Worm (Caenorhabditis elegans) whole organism, L2 larva: ENCODE measurements around the gene tbc-3.
A peak's percentile ranks its signal among the peaks of the same experiment; 100 is the strongest.

Source experiments
- C34F6.9 ChIP-seq: fragments of 150-350 bp; optimal IDR thresholded peaks from 2 replicates; lab custom pipeline; 2014; ENCODE audit warnings: missing biosample characterization, missing genetic modification characterization
- Y55F3AM.14 ChIP-seq: fragments of 200-800 bp; sonication (Bioruptor generic); optimal IDR thresholded peaks from 2 replicates; lab custom pipeline; 2018; ENCODE audit warnings: mild to moderate bottlenecking, missing genetic modification characterization, missing compliant biosample characterization
- alr-1 ChIP-seq: fragments of 150-350 bp; optimal IDR thresholded peaks from 2 replicates; lab custom pipeline; 2014; ENCODE audit warnings: missing biosample characterization, missing genetic modification characterization
- blmp-1 ChIP-seq: sonication (generic microtip); optimal IDR thresholded peaks from 2 replicates; lab custom pipeline; 2017; ENCODE audit warnings: missing genetic modification characterization, mild to moderate bottlenecking, missing compliant biosample characterization, antibody characterized with exemption, moderate library complexity; ENCODE audit not compliant: insufficient read depth
- ceh-16 ChIP-seq: fragments of 150-350 bp; optimal IDR thresholded peaks from 2 replicates; lab custom pipeline; 2014; ENCODE audit warnings: missing biosample characterization, missing genetic modification characterization
- ceh-82 ChIP-seq: fragments of 150-350 bp; optimal IDR thresholded peaks from 2 replicates; lab custom pipeline; 2014; ENCODE audit warnings: missing biosample characterization, missing genetic modification characterization
- crh-2 ChIP-seq: sonication (generic microtip); optimal IDR thresholded peaks from 2 replicates; lab custom pipeline; 2017; ENCODE audit warnings: missing biosample characterization, missing genetic modification characterization
- dmd-4 ChIP-seq: sonication (generic microtip); optimal IDR thresholded peaks from 2 replicates; lab custom pipeline; 2017; ENCODE audit warnings: missing biosample characterization, missing genetic modification characterization
- elt-1 ChIP-seq: fragments of 150-350 bp; optimal IDR thresholded peaks from 2 replicates; lab custom pipeline; 2014; ENCODE audit warnings: missing biosample characterization, missing genetic modification characterization
- elt-3 ChIP-seq: sonication (generic microtip); optimal IDR thresholded peaks from 2 replicates; lab custom pipeline; 2017; ENCODE audit warnings: missing biosample characterization, missing genetic modification characterization
- fos-1 ChIP-seq: fragments of 150-350 bp; optimal IDR thresholded peaks from 2 replicates; lab custom pipeline; 2014; ENCODE audit warnings: missing biosample characterization, missing genetic modification characterization
- gmeb-1 ChIP-seq: fragments of 150-350 bp; optimal IDR thresholded peaks from 2 replicates; lab custom pipeline; 2014; ENCODE audit warnings: missing biosample characterization, missing genetic modification characterization
- lin-13 ChIP-seq: fragments of 150-350 bp; optimal IDR thresholded peaks from 2 replicates; lab custom pipeline; 2014; ENCODE audit warnings: missing biosample characterization, missing genetic modification reagents, missing genetic modification characterization
- lin-39 ChIP-seq: fragments of 150-350 bp; optimal IDR thresholded peaks from 2 replicates; lab custom pipeline; 2014; ENCODE audit warnings: missing biosample characterization, missing genetic modification reagents, missing genetic modification characterization
- lsy-2 ChIP-seq, 2 experiments: fragments of 150-350 bp in 1 of 2; sonication (generic microtip) in 1 of 2; optimal IDR thresholded peaks; 2 replicates each; lab custom pipeline; 2014 to 2017; ENCODE audit warnings: missing biosample characterization in 2 of 2, missing genetic modification characterization in 2 of 2
- mbf-1 ChIP-seq: sonication (generic microtip); optimal IDR thresholded peaks from 2 replicates; lab custom pipeline; 2017; ENCODE audit warnings: missing biosample characterization, missing genetic modification characterization
- mdl-1 ChIP-seq, 2 experiments: fragments of 150-350 bp in 1 of 2; sonication (generic microtip) in 1 of 2; optimal IDR thresholded peaks; 2 replicates each; lab custom pipeline; 2017; ENCODE audit warnings: missing biosample characterization in 2 of 2, missing genetic modification characterization in 2 of 2
- nhr-10 ChIP-seq: sonication (generic microtip); optimal IDR thresholded peaks from 2 replicates; lab custom pipeline; 2017; ENCODE audit warnings: missing biosample characterization, missing genetic modification characterization
- nhr-12 ChIP-seq: fragments of 150-350 bp; optimal IDR thresholded peaks from 2 replicates; lab custom pipeline; 2014; ENCODE audit warnings: missing biosample characterization, missing genetic modification characterization
- nhr-129 ChIP-seq: fragments of 150-350 bp; optimal IDR thresholded peaks from 2 replicates; lab custom pipeline; 2014; ENCODE audit warnings: missing biosample characterization, missing genetic modification characterization
- nhr-21 ChIP-seq: fragments of 150-350 bp; optimal IDR thresholded peaks from 2 replicates; lab custom pipeline; 2014; ENCODE audit warnings: missing biosample characterization, missing genetic modification characterization
- nhr-23 ChIP-seq: fragments of 150-350 bp; optimal IDR thresholded peaks from 2 replicates; lab custom pipeline; 2014; ENCODE audit warnings: missing biosample characterization, missing genetic modification reagents, missing genetic modification characterization
- nhr-25 ChIP-seq: fragments of 150-350 bp; sonication (generic microtip); optimal IDR thresholded peaks from 3 replicates; lab custom pipeline; 2014; ENCODE audit warnings: missing biosample characterization, missing genetic modification characterization
- peb-1 ChIP-seq: fragments of 150-350 bp; optimal IDR thresholded peaks from 2 replicates; lab custom pipeline; 2014; ENCODE audit warnings: missing biosample characterization, missing genetic modification characterization
- sem-4 ChIP-seq: fragments of 150-350 bp; optimal IDR thresholded peaks from 2 replicates; lab custom pipeline; 2014; ENCODE audit warnings: missing biosample characterization, missing genetic modification reagents, missing genetic modification characterization
- skn-1 ChIP-seq: sonication (generic microtip); optimal IDR thresholded peaks from 2 replicates; lab custom pipeline; 2017; ENCODE audit warnings: missing biosample characterization, missing genetic modification characterization
- sma-3 ChIP-seq: sonication (generic microtip); optimal IDR thresholded peaks from 2 replicates; lab custom pipeline; 2016; ENCODE audit warnings: missing genetic modification reagents, missing genetic modification characterization, missing compliant biosample characterization
- sma-9 ChIP-seq, 2 experiments: fragments of 150-350 bp in 1 of 2; sonication (generic microtip) in 1 of 2; optimal IDR thresholded peaks; 2 replicates each; lab custom pipeline; 2014 to 2016; ENCODE audit warnings: missing genetic modification characterization in 2 of 2, mild to moderate bottlenecking in 1 of 2, missing biosample characterization in 1 of 2, missing compliant biosample characterization in 1 of 2, missing genetic modification reagents in 1 of 2, moderate library complexity in 1 of 2
- unc-55 ChIP-seq: fragments of 150-350 bp; sonication (generic microtip); optimal IDR thresholded peaks from 3 replicates; lab custom pipeline; 2014; ENCODE audit warnings: missing biosample characterization, missing genetic modification reagents, missing genetic modification characterization
- zag-1 ChIP-seq: fragments of 150-350 bp; optimal IDR thresholded peaks from 2 replicates; lab custom pipeline; 2014; ENCODE audit warnings: missing biosample characterization, missing genetic modification characterization
- ztf-11 ChIP-seq: sonication (generic microtip); optimal IDR thresholded peaks from 2 replicates; lab custom pipeline; 2017; ENCODE audit warnings: missing biosample characterization, missing genetic modification characterization
- ztf-4 ChIP-seq: fragments of 150-350 bp; optimal IDR thresholded peaks from 2 replicates; lab custom pipeline; 2014; ENCODE audit warnings: missing biosample characterization, missing genetic modification characterization

The tbc-3 gene

ce11 chrIV:9875646-9876045, 23.2 kb upstream of the tbc-3 start:
- TF ChIP-seq peb-1 (tag; lab: Kevin White, UChicago) = no peak
- peak; percentile 37 for TF ChIP-seq nhr-129 (tag; lab: Kevin White, UChicago)
- TF ChIP-seq Y55F3AM.14 = no peak
- peak; percentile 53 for TF ChIP-seq crh-2 (tag; lab: Kevin White, UChicago)
- TF ChIP-seq lin-39 (tag; lab: Kevin White, UChicago) = no peak
- peak; percentile 95 for TF ChIP-seq fos-1
- TF ChIP-seq nhr-21 (tag; lab: Kevin White, UChicago) = peak; percentile 75
- TF ChIP-seq lsy-2 (tag; optimal IDR thresholded peaks at IDR 0.05; lab: Kevin White, UChicago) = peak in 1 of 2 experiments; percentile 38
- peak; percentile 79 for TF ChIP-seq blmp-1
- peak in 1 of 2 experiments; percentile 47 for TF ChIP-seq mdl-1 (tag; optimal IDR thresholded peaks at IDR 0.05; lab: Kevin White, UChicago)
- TF ChIP-seq nhr-23 (tag; lab: Kevin White, UChicago) = no peak
- peak; percentile 40 for TF ChIP-seq gmeb-1
- TF ChIP-seq sma-9 (GFP tag; optimal IDR thresholded peaks at IDR 0.05; lab: Kevin White, UChicago) = peak; percentile 91
- no peak for TF ChIP-seq sma-9 (tag; optimal IDR thresholded peaks at IDR 0.05; lab: Kevin White, UChicago)
- TF ChIP-seq sma-3 (GFP tag; lab: Kevin White, UChicago) = peak; percentile 54
- TF ChIP-seq nhr-25 (tag; lab: Kevin White, UChicago) = peak; percentile 81
- TF ChIP-seq ztf-4 (tag; lab: Kevin White, UChicago) = peak; percentile 45

- no peak for TF ChIP-seq nhr-21 (tag; lab: Kevin White, UChicago)
- TF ChIP-seq lin-39 (tag; lab: Kevin White, UChicago) = no peak
- no peak for TF ChIP-seq nhr-12 (tag; lab: Kevin White, UChicago)
- TF ChIP-seq dmd-4 (tag; lab: Kevin White, UChicago) = no peak
- no peak for TF ChIP-seq zag-1
- no peak for TF ChIP-seq nhr-10
- TF ChIP-seq, all 48 proteins: peak for 0
Observed at ce11 chrIV:9878893-9879379, 19.9 kb upstream of the tbc-3 start, which contains the start of gene nhr-4. Gene nhr-4, plus strand, starts transcription at chrIV:9879329.

ce11 chrIV:9884257-9884656, 14.6 kb upstream of the tbc-3 start, which contains the start of the genes prp-18 and mccc-1:
Gene prp-18, minus strand, starts transcription at chrIV:9884383.
Gene mccc-1, plus strand, starts transcription at chrIV:9884570.
- TF ChIP-seq sma-9 (GFP tag; optimal IDR thresholded peaks at IDR 0.05; lab: Kevin White, UChicago) (peak; percentile 23), sma-9 (tag; optimal IDR thresholded peaks at IDR 0.05; lab: Kevin White, UChicago) (no peak), C34F6.9 (tag; lab: Kevin White, UChicago) (peak; percentile 90), gmeb-1 (peak; percentile 21), elt-1 (tag; lab: Kevin White, UChicago) (no peak), ceh-82 (tag; lab: Kevin White, UChicago) (no peak), unc-55 (GFP tag; lab: Kevin White, UChicago) (peak; percentile 82), mdl-1 (tag; optimal IDR thresholded peaks at IDR 0.05; lab: Kevin White, UChicago) (no peak), fos-1 (peak; percentile 47), nhr-129 (tag; lab: Kevin White, UChicago) (peak; percentile 51), sem-4 (tag; lab: Kevin White, UChicago) (peak; percentile 11), sma-3 (GFP tag; lab: Kevin White, UChicago) (no peak), alr-1 (tag; lab: Kevin White, UChicago) (no peak), lin-13 (GFP tag; lab: Kevin White, UChicago) (no peak), skn-1 (tag; lab: Kevin White, UChicago) (no peak), mbf-1 (tag; lab: Kevin White, UChicago) (no peak), crh-2 (tag; lab: Kevin White, UChicago) (peak; percentile 60), ceh-16 (tag; lab: Kevin White, UChicago) (no peak), lsy-2 (tag; optimal IDR thresholded peaks at IDR 0.05; lab: Kevin White, UChicago) (no peak), nhr-25 (tag; lab: Kevin White, UChicago) (no peak)

ce11 chrIV:9889857-9890256, 9.0 kb upstream of the tbc-3 start, which contains the start of gene ttbk-3:
Gene ttbk-3, minus strand, starts transcription at chrIV:9889957.
- no peak for TF ChIP-seq fos-1
- no peak for TF ChIP-seq nhr-23 (tag; lab: Kevin White, UChicago)
- TF ChIP-seq sma-9 (GFP tag; optimal IDR thresholded peaks at IDR 0.05; lab: Kevin White, UChicago) = no peak
- no peak for TF ChIP-seq sma-9 (tag; optimal IDR thresholded peaks at IDR 0.05; lab: Kevin White, UChicago)
- no peak for TF ChIP-seq lin-39 (tag; lab: Kevin White, UChicago)
- no peak for TF ChIP-seq ztf-11 (tag; lab: Kevin White, UChicago)
- no peak for TF ChIP-seq elt-3 (tag; lab: Kevin White, UChicago)
- TF ChIP-seq zag-1 = no peak
- no peak for TF ChIP-seq nhr-10
- TF ChIP-seq nhr-25 (tag; lab: Kevin White, UChicago) = no peak
